Fruit fly (Drosophila melanogaster): ENCODE results near the gene Lsp1beta.
A peak's percentile ranks its signal among the peaks of the same experiment; 100 is the strongest.

Lsp1beta gene

dm6 chr2L:895448-895847 is 2.9 kb upstream of the Lsp1beta start (continued):
- TF ChIP-seq Hr39 (GFP tag; optimal IDR thresholded peaks at IDR 0.05) (peak; percentile 21), CG6276 (GFP tag; optimal IDR thresholded peaks at IDR 0.05) (no peak), OdsH (GFP tag; optimal IDR thresholded peaks at IDR 0.05) (peak; percentile 26), Met (GFP tag; optimal IDR thresholded peaks at IDR 0.05) (peak; percentile 34), lz (GFP tag; optimal IDR thresholded peaks at IDR 0.05) (peak; percentile 4), Ets96B (tag; optimal IDR thresholded peaks at IDR 0.05) (no peak), CG34406 (GFP tag; optimal IDR thresholded peaks at IDR 0.05) (no peak), Sox15 (GFP tag; optimal IDR thresholded peaks at IDR 0.05) (no peak), fd85E (GFP tag; optimal IDR thresholded peaks at IDR 0.05) (no peak), CG8319 (GFP tag; optimal IDR thresholded peaks at IDR 0.05) (no peak), CG6808 (GFP tag; optimal IDR thresholded peaks at IDR 0.05) (no peak), esn (GFP tag; optimal IDR thresholded peaks at IDR 0.05) (peak; percentile 56)

- TF ChIP-seq svp (GFP tag) (peak; percentile 24), CG6792 (GFP tag; optimal IDR thresholded peaks at IDR 0.05) (no peak), dsx (GFP tag; optimal IDR thresholded peaks at IDR 0.05; ENCODE audit: poor library complexity, severe bottlenecking) (no peak), acj6 (GFP tag; optimal IDR thresholded peaks at IDR 0.05) (no peak), salr (GFP tag; optimal IDR thresholded peaks at IDR 0.05) (no peak)
Measured at dm6 chr2L:897124-897523, 1.2 kb upstream of the Lsp1beta start.

dm6 chr2L:901363-901762 is 3.1 kb downstream of the Lsp1beta start:
- TF ChIP-seq Eip78C (GFP tag) (peak; percentile 22), topi (GFP tag; optimal IDR thresholded peaks at IDR 0.05) (peak; percentile 9), lz (GFP tag; optimal IDR thresholded peaks at IDR 0.05) (peak; percentile 15), esn (GFP tag; optimal IDR thresholded peaks at IDR 0.05) (peak; percentile 36), cyc (GFP tag; optimal IDR thresholded peaks at IDR 0.05) (peak; percentile 3), CG6163 (GFP tag; IDR thresholded peaks at IDR 0.05) (peak; percentile 8; the same call in 1 of the 3 replicates), CG31627 (GFP tag; optimal IDR thresholded peaks at IDR 0.05) (peak; percentile 20), svp (GFP tag) (peak; percentile 94), Met (GFP tag; optimal IDR thresholded peaks at IDR 0.05) (peak; percentile 6)

- TF ChIP-seq eg (GFP tag; IDR thresholded peaks at IDR 0.05), result no peak
- TF ChIP-seq CG3032 (tag; optimal IDR thresholded peaks at IDR 0.05), result no peak
- no peak for TF ChIP-seq OdsH (GFP tag; optimal IDR thresholded peaks at IDR 0.05)
Measured at dm6 chr2L:903748-904147, 5.4 kb downstream of the Lsp1beta start.

dm6 chr2L:913850-914391 is 15.6 kb downstream of the Lsp1beta start, which contains the start of gene GluRIIC:
Gene GluRIIC, plus strand, starts transcription at chr2L:914086.
- TF ChIP-seq Ets96B (tag; optimal IDR thresholded peaks at IDR 0.05), result no peak
- no peak for TF ChIP-seq dsx (GFP tag; optimal IDR thresholded peaks at IDR 0.05; ENCODE audit: poor library complexity, severe bottlenecking)
- no peak for TF ChIP-seq topi (GFP tag; optimal IDR thresholded peaks at IDR 0.05)
- TF ChIP-seq CG34406 (GFP tag; optimal IDR thresholded peaks at IDR 0.05), result no peak
- no peak for TF ChIP-seq CG32006 (GFP tag; optimal IDR thresholded peaks at IDR 0.05)
- no peak for TF ChIP-seq CG3032 (tag; optimal IDR thresholded peaks at IDR 0.05)
- no peak for TF ChIP-seq fd59A (GFP tag; optimal IDR thresholded peaks at IDR 0.05)
- TF ChIP-seq CG6163 (GFP tag; IDR thresholded peaks at IDR 0.05), result no peak
- no peak for TF ChIP-seq Sox102F (GFP tag; optimal IDR thresholded peaks at IDR 0.05)
- no peak for TF ChIP-seq CG3919 (GFP tag; optimal IDR thresholded peaks at IDR 0.05)
- TF ChIP-seq Eip78C (GFP tag), result no peak
- no peak for TF ChIP-seq Smox (GFP tag; optimal IDR thresholded peaks at IDR 0.05)
- no peak for TF ChIP-seq Sox15 (GFP tag; optimal IDR thresholded peaks at IDR 0.05)
- no peak for TF ChIP-seq CG4318 (GFP tag; optimal IDR thresholded peaks at IDR 0.05)
- TF ChIP-seq CG11902 (GFP tag; optimal IDR thresholded peaks at IDR 0.05), result no peak
- TF ChIP-seq CG1621 (tag; optimal IDR thresholded peaks at IDR 0.05), result no peak
- no peak for TF ChIP-seq Hr39 (GFP tag; optimal IDR thresholded peaks at IDR 0.05)
